Fruit fly (Drosophila melanogaster): ENCODE measurements around the gene CG14693.

Gene CG14693

dm6 chr3R:10849515-10849973 lies 34.7 kb upstream of the CG14693 start, which contains the start of gene CG42394 (continued):
- peak; percentile 60 for TF ChIP-seq HLH54F (GFP tag; optimal IDR thresholded peaks at IDR 0.05)
- TF ChIP-seq CG6765 (GFP tag; optimal IDR thresholded peaks at IDR 0.05) = peak; percentile 92
- no peak for TF ChIP-seq z (GFP tag; IDR thresholded peaks at IDR 0.05)
- TF ChIP-seq CG3838 (GFP tag; optimal IDR thresholded peaks at IDR 0.05) = peak; percentile 78
- peak; percentile 94 for TF ChIP-seq NfI (GFP tag; optimal IDR thresholded peaks at IDR 0.05)
- peak; percentile 91 for TF ChIP-seq Dek (tag; optimal IDR thresholded peaks at IDR 0.05)
- peak; percentile 34 for TF ChIP-seq CG1647 (GFP tag; optimal IDR thresholded peaks at IDR 0.05)
- no peak for TF ChIP-seq CG8478 (optimal IDR thresholded peaks at IDR 0.05)
- TF ChIP-seq btn (GFP tag; optimal IDR thresholded peaks at IDR 0.05) = peak; percentile 8
- TF ChIP-seq Scr (GFP tag; IDR thresholded peaks at IDR 0.05; ENCODE audit: partially characterized antibody) = peak; percentile 44; the same call in 1 of the 2 replicates
- peak; percentile 50; the same call in 1 of the 3 replicates for TF ChIP-seq CG14860 (GFP tag; IDR thresholded peaks at IDR 0.05; ENCODE audit: partially characterized antibody)
- peak; percentile 95 for TF ChIP-seq caup (GFP tag; optimal IDR thresholded peaks at IDR 0.05; ENCODE audit: severe bottlenecking)
- TF ChIP-seq NFAT (GFP tag; IDR thresholded peaks at IDR 0.05) = peak; percentile 89
- peak; percentile 72 for TF ChIP-seq aop (GFP tag; IDR thresholded peaks at IDR 0.05)
- TF ChIP-seq maf-S (GFP tag; optimal IDR thresholded peaks at IDR 0.05) = peak; percentile 37
- TF ChIP-seq Ptx1 (GFP tag; IDR thresholded peaks at IDR 0.05) = peak; percentile 94
- no peak for TF ChIP-seq HmgD (GFP tag; optimal IDR thresholded peaks at IDR 0.05)
- peak; percentile 95 for TF ChIP-seq CG10209 (GFP tag; optimal IDR thresholded peaks at IDR 0.05)
- TF ChIP-seq twi (tag; optimal IDR thresholded peaks at IDR 0.05) = peak; percentile 87
- TF ChIP-seq Hey (tag; optimal IDR thresholded peaks at IDR 0.05) = peak; percentile 30
- TF ChIP-seq zen2 (GFP tag; IDR thresholded peaks at IDR 0.05; ENCODE audit: partially characterized antibody) = no peak
- TF ChIP-seq grau (tag; optimal IDR thresholded peaks at IDR 0.05) = peak; percentile 95
- TF ChIP-seq phol (tag; optimal IDR thresholded peaks at IDR 0.05) = peak; percentile 98
- peak; percentile 93 for TF ChIP-seq tgo (GFP tag; IDR thresholded peaks at IDR 0.05)
- TF ChIP-seq CG6254 (GFP tag; optimal IDR thresholded peaks at IDR 0.05) = peak; percentile 96
- peak; percentile 95 for TF ChIP-seq Drgx (GFP tag; IDR thresholded peaks at IDR 0.05)
- TF ChIP-seq org-1 (GFP tag; optimal IDR thresholded peaks at IDR 0.05) = peak; percentile 87
- TF ChIP-seq Bdp1 (GFP tag; optimal IDR thresholded peaks at IDR 0.05) = peak; percentile 64
- TF ChIP-seq CG17912 (GFP tag; optimal IDR thresholded peaks at IDR 0.05) = peak; percentile 80
- TF ChIP-seq CG4730 (GFP tag; IDR thresholded peaks at IDR 0.05) = peak; percentile 85
- TF ChIP-seq luna (GFP tag; optimal IDR thresholded peaks at IDR 0.05) = no peak
- TF ChIP-seq chm (GFP tag; IDR thresholded peaks at IDR 0.05) = peak; percentile 94
- no peak for TF ChIP-seq D (optimal IDR thresholded peaks at IDR 0.05)
- TF ChIP-seq D (GFP tag; optimal IDR thresholded peaks at IDR 0.05) = peak; percentile 96
- TF ChIP-seq CG8359 (GFP tag; optimal IDR thresholded peaks at IDR 0.05; ENCODE audit: borderline replicate concordance) = peak; percentile 93
- peak; percentile 99 for TF ChIP-seq CG2712 (tag; optimal IDR thresholded peaks at IDR 0.05)
- TF ChIP-seq CG13123 (GFP tag; optimal IDR thresholded peaks at IDR 0.05) = peak; percentile 85
- no peak for TF ChIP-seq CG17568 (GFP tag; optimal IDR thresholded peaks at IDR 0.05)
- peak; percentile 97 for TF ChIP-seq CG10147 (GFP tag; optimal IDR thresholded peaks at IDR 0.05)
- peak; percentile 53 for TF ChIP-seq CG15073 (GFP tag; optimal IDR thresholded peaks at IDR 0.05)
- peak; percentile 87 for TF ChIP-seq Mrtf (GFP tag; IDR thresholded peaks at IDR 0.05)
- no peak for TF ChIP-seq sug (tag; optimal IDR thresholded peaks at IDR 0.05)
- TF ChIP-seq chif (GFP tag; optimal IDR thresholded peaks at IDR 0.05) = peak; percentile 56 to 75
- TF ChIP-seq sim (GFP tag; IDR thresholded peaks at IDR 0.05) = peak; percentile 90
- peak; percentile 93 for TF ChIP-seq CG14441 (GFP tag; IDR thresholded peaks at IDR 0.05)
- TF ChIP-seq CG7839 (tag; optimal IDR thresholded peaks at IDR 0.05) = peak; percentile 98
- peak; percentile 93 for TF ChIP-seq otp (GFP tag; IDR thresholded peaks at IDR 0.05)
- peak; percentile 97 for TF ChIP-seq CG2678 (tag; optimal IDR thresholded peaks at IDR 0.05)
- TF ChIP-seq Ets97D (GFP tag; optimal IDR thresholded peaks at IDR 0.05) = peak; percentile 40
- TF ChIP-seq croc (GFP tag; conservative IDR thresholded peaks at IDR 0.05) = peak; percentile 92
- TF ChIP-seq CG14965 (GFP tag; optimal IDR thresholded peaks at IDR 0.05; ENCODE audit: borderline replicate concordance) = no peak
